Worm (Caenorhabditis elegans) whole organism, late embryonic: ENCODE data around the gene grl-18.

Experiments used
- ceh-9 ChIP-seq: sonication (generic microtip); optimal IDR thresholded peaks from 2 replicates; lab custom pipeline; 2016; ENCODE audit warnings: mild to moderate bottlenecking, missing genetic modification characterization, inconsistent platforms, missing compliant biosample characterization
- sdc-2 ChIP-seq: sonication (generic microtip); optimal IDR thresholded peaks from 2 replicates; lab custom pipeline; 2016; ENCODE audit warnings: missing genotype, missing genetic modification characterization, missing compliant biosample characterization
- tbx-2 ChIP-seq: sonication (generic microtip); optimal IDR thresholded peaks from 2 replicates; lab custom pipeline; 2016; ENCODE audit warnings: missing genetic modification characterization, missing compliant biosample characterization
- ztf-16 ChIP-seq: sonication (generic microtip); optimal IDR thresholded peaks from 2 replicates; lab custom pipeline; 2017; ENCODE audit warnings: missing genetic modification characterization, missing compliant biosample characterization

- TF ChIP-seq sdc-2 (tag; lab: Kevin White, UChicago) (no peak), tbx-2 (tag; lab: Kevin White, UChicago) (no peak), ztf-16 (tag; lab: Kevin White, UChicago) (no peak), ceh-9 (tag; lab: Kevin White, UChicago) (no peak)
These were observed 4.8 kb upstream of the grl-18 start, which contains the start of gene T05C3.2 for ce11 chrV:5493447-5493846.
